Fruit fly (Drosophila melanogaster): ENCODE results near the gene Sfp24F.

The Sfp24F gene

dm6 chr2L:4417982-4418381 is 23.9 kb downstream of the Sfp24F start (continued):
- TF ChIP-seq gcm (GFP tag; optimal IDR thresholded peaks at IDR 0.05) (no peak), CG8478 (optimal IDR thresholded peaks at IDR 0.05) (no peak), NC2α (GFP tag; optimal IDR thresholded peaks at IDR 0.05) (no peak), Vsx1 (GFP tag; optimal IDR thresholded peaks at IDR 0.05) (no peak), Sry-β (GFP tag; optimal IDR thresholded peaks at IDR 0.05) (no peak), CG9609 (GFP tag; optimal IDR thresholded peaks at IDR 0.05) (no peak), gt (GFP tag; IDR thresholded peaks at IDR 0.05) (no peak), CG14014 (GFP tag; IDR thresholded peaks at IDR 0.05) (no peak), Bdp1 (GFP tag; optimal IDR thresholded peaks at IDR 0.05) (no peak), Stat92E (GFP tag; optimal IDR thresholded peaks at IDR 0.05) (no peak), Rx (GFP tag; IDR thresholded peaks at IDR 0.05) (no peak), TFAM (GFP tag; optimal IDR thresholded peaks at IDR 0.05) (no peak), CG9215 (GFP tag; IDR thresholded peaks at IDR 0.05) (no peak), ase (GFP tag; IDR thresholded peaks at IDR 0.05) (peak; percentile 45; the same call in 1 of the 3 replicates), CG12744 (GFP tag; optimal IDR thresholded peaks at IDR 0.05) (no peak), chn (GFP tag; optimal IDR thresholded peaks at IDR 0.05) (no peak), CG12942 (GFP tag; optimal IDR thresholded peaks at IDR 0.05) (no peak), Six4 (GFP tag; optimal IDR thresholded peaks at IDR 0.05) (no peak), phol (tag; optimal IDR thresholded peaks at IDR 0.05) (no peak), onecut (GFP tag; IDR thresholded peaks at IDR 0.05) (peak; percentile 33; the same call in 1 of the 2 replicates), sob (GFP tag; IDR thresholded peaks at IDR 0.05) (no peak), fd96Cb (tag; optimal IDR thresholded peaks at IDR 0.05) (no peak), CG11398 (GFP tag; optimal IDR thresholded peaks at IDR 0.05) (no peak), CG3163 (GFP tag; optimal IDR thresholded peaks at IDR 0.05) (no peak), her (GFP tag; optimal IDR thresholded peaks at IDR 0.05) (no peak), zfh2 (GFP tag; optimal IDR thresholded peaks at IDR 0.05) (no peak), corto (GFP tag; optimal IDR thresholded peaks at IDR 0.05) (no peak), CG9797 (GFP tag; optimal IDR thresholded peaks at IDR 0.05) (no peak), dysf (GFP tag; IDR thresholded peaks at IDR 0.05) (no peak), Lhr (GFP tag; optimal IDR thresholded peaks at IDR 0.05) (no peak), ERR (GFP tag; optimal IDR thresholded peaks at IDR 0.05) (no peak), emc (GFP tag; optimal IDR thresholded peaks at IDR 0.05) (no peak), CG43689 (GFP tag; IDR thresholded peaks at IDR 0.05) (no peak), crp (GFP tag; optimal IDR thresholded peaks at IDR 0.05) (no peak), nmo (GFP tag; optimal IDR thresholded peaks at IDR 0.05) (no peak), MTF-1 (GFP tag; optimal IDR thresholded peaks at IDR 0.05; ENCODE audit: borderline replicate concordance) (no peak), CG1603 (tag; optimal IDR thresholded peaks at IDR 0.05) (peak; percentile 25), kay (GFP tag; optimal IDR thresholded peaks at IDR 0.05) (no peak), Drgx (GFP tag; IDR thresholded peaks at IDR 0.05) (no peak), BtbVII (GFP tag; optimal IDR thresholded peaks at IDR 0.05) (no peak), twi (tag; optimal IDR thresholded peaks at IDR 0.05) (no peak), CG14710 (tag; optimal IDR thresholded peaks at IDR 0.05) (no peak), slp2 (GFP tag; optimal IDR thresholded peaks at IDR 0.05) (no peak), CG6175 (GFP tag; IDR thresholded peaks at IDR 0.05) (no peak), CG9817 (tag; optimal IDR thresholded peaks at IDR 0.05) (no peak), oc (tag; optimal IDR thresholded peaks at IDR 0.05) (no peak), E2f2 (GFP tag; IDR thresholded peaks at IDR 0.05) (no peak), CG2120 (GFP tag; optimal IDR thresholded peaks at IDR 0.05) (no peak), stwl (tag; optimal IDR thresholded peaks at IDR 0.05) (no peak), Hr3 (GFP tag; optimal IDR thresholded peaks at IDR 0.05) (no peak), Abd-B (GFP tag; optimal IDR thresholded peaks at IDR 0.05) (no peak), CG34422 (GFP tag; IDR thresholded peaks at IDR 0.05) (no peak), Max (GFP tag; optimal IDR thresholded peaks at IDR 0.05) (no peak)

Data from whole organism, embryonic.